Fruit fly (Drosophila melanogaster) whole organism, prepupa: ENCODE measurements around the gene yellow-e2.

Experiments
- CG10631 ChIP-seq: fragments of 200-800 bp; sonication (Bioruptor generic); optimal IDR thresholded peaks from 2 replicates; lab custom pipeline; 2016; ENCODE audit warnings: missing biosample characterization, missing genetic modification characterization
- CG10669 ChIP-seq: fragments of 200-800 bp; sonication (Bioruptor generic); optimal IDR thresholded peaks from 3 replicates; lab custom pipeline; 2018; ENCODE audit warnings: missing biosample characterization, mild to moderate bottlenecking, missing genetic modification characterization, moderate library complexity
- CG11762 ChIP-seq: fragments of 200-800 bp; sonication (Bioruptor generic); optimal IDR thresholded peaks from 3 replicates; lab custom pipeline; 2016; ENCODE audit warnings: missing biosample characterization, missing genetic modification characterization; ENCODE audit not compliant: insufficient read depth
- CG16779 ChIP-seq: fragments of 200-800 bp; sonication (Bioruptor generic); optimal IDR thresholded peaks from 3 replicates; lab custom pipeline; 2017; ENCODE audit warnings: missing biosample characterization, mild to moderate bottlenecking, missing genetic modification characterization
- CG3032 ChIP-seq: fragments of 200-800 bp; optimal IDR thresholded peaks from 2 replicates; lab custom pipeline; 2019; ENCODE audit warnings: missing biosample characterization, mild to moderate bottlenecking, missing genetic modification characterization, moderate library complexity
- CG32006 ChIP-seq: fragments of 200-800 bp; sonication (Bioruptor generic); optimal IDR thresholded peaks from 3 replicates; lab custom pipeline; 2017; ENCODE audit warnings: missing biosample characterization, mild to moderate bottlenecking, missing genetic modification characterization
- CG3919 ChIP-seq: fragments of 200-800 bp; sonication (Bioruptor generic); optimal IDR thresholded peaks from 3 replicates; lab custom pipeline; 2016; ENCODE audit warnings: missing biosample characterization, missing genetic modification characterization
- CG4318 ChIP-seq: fragments of 200-800 bp; sonication (Bioruptor generic); optimal IDR thresholded peaks from 3 replicates; lab custom pipeline; 2017; ENCODE audit warnings: missing biosample characterization, mild to moderate bottlenecking, missing genetic modification characterization
- CG6276 ChIP-seq: fragments of 200-800 bp; sonication (Bioruptor generic); optimal IDR thresholded peaks from 2 replicates; lab custom pipeline; 2017; ENCODE audit warnings: missing biosample characterization, mild to moderate bottlenecking, missing genetic modification characterization
- CG6792 ChIP-seq: fragments of 200-800 bp; sonication (Bioruptor generic); optimal IDR thresholded peaks from 3 replicates; lab custom pipeline; 2016; ENCODE audit warnings: missing biosample characterization, missing genetic modification characterization
- CG7368 ChIP-seq: fragments of 200-800 bp; sonication (Bioruptor generic); optimal IDR thresholded peaks from 3 replicates; lab custom pipeline; 2016; ENCODE audit warnings: missing biosample characterization, missing genetic modification characterization
- CG8119 ChIP-seq: fragments of 200-800 bp; sonication (Bioruptor generic); IDR thresholded peaks from 3 replicates; pipeline ENCODE4 v1.3.6; 2022; ENCODE audit warnings: missing biosample characterization, missing genetic modification characterization
- Eip78C ChIP-seq: fragments of 200-800 bp; sonication (Bioruptor generic); peaks from one replicate; lab custom pipeline; 2016; ENCODE audit warnings: missing biosample characterization, missing genetic modification characterization
- Eip93F ChIP-seq: fragments of 200-800 bp; sonication (Bioruptor generic); optimal IDR thresholded peaks from 2 replicates; lab custom pipeline; 2016; ENCODE audit warnings: missing biosample characterization, mild to moderate bottlenecking, missing genetic modification characterization
- Hr38 ChIP-seq: sonication (Bioruptor generic); optimal IDR thresholded peaks from 2 replicates; lab custom pipeline; 2016; ENCODE audit warnings: missing biosample characterization, missing genetic modification characterization
- Hr39 ChIP-seq: fragments of 200-800 bp; sonication (Bioruptor generic); optimal IDR thresholded peaks from 2 replicates; lab custom pipeline; 2016; ENCODE audit warnings: missing biosample characterization, missing genetic modification characterization
- Hr4 ChIP-seq: fragments of 200-800 bp; sonication (Bioruptor generic); optimal IDR thresholded peaks from 3 replicates; lab custom pipeline; 2016; ENCODE audit warnings: missing biosample characterization, missing genetic modification characterization
- Lpt ChIP-seq: fragments of 200-800 bp; sonication (Bioruptor generic); optimal IDR thresholded peaks from 3 replicates; lab custom pipeline; 2016; ENCODE audit warnings: missing biosample characterization, missing genetic modification characterization
- Met ChIP-seq: fragments of 200-800 bp; sonication (Bioruptor generic); optimal IDR thresholded peaks from 3 replicates; lab custom pipeline; 2016; ENCODE audit warnings: missing biosample characterization, missing genetic modification characterization
- OdsH ChIP-seq: fragments of 200-800 bp; sonication (Bioruptor generic); optimal IDR thresholded peaks from 3 replicates; lab custom pipeline; 2016; ENCODE audit warnings: missing biosample characterization, missing genetic modification characterization
- Smox ChIP-seq: fragments of 200-800 bp; sonication (Bioruptor generic); optimal IDR thresholded peaks from 3 replicates; lab custom pipeline; 2016; ENCODE audit warnings: missing biosample characterization, missing genetic modification characterization
- Sox14 ChIP-seq: fragments of 200-800 bp; sonication (Bioruptor generic); optimal IDR thresholded peaks from 3 replicates; lab custom pipeline; 2016; ENCODE audit warnings: missing biosample characterization, missing genetic modification characterization
- Sox15 ChIP-seq: fragments of 200-800 bp; sonication (Bioruptor generic); optimal IDR thresholded peaks from 3 replicates; lab custom pipeline; 2016; ENCODE audit warnings: missing biosample characterization, missing genetic modification characterization
- dsx ChIP-seq: fragments of 200-800 bp; optimal IDR thresholded peaks from 3 replicates; lab custom pipeline; 2019; ENCODE audit warnings: missing biosample characterization, mild to moderate bottlenecking, missing genetic modification characterization, moderate library complexity; ENCODE audit not compliant: poor library complexity, severe bottlenecking
- eg ChIP-seq: fragments of 200-800 bp; sonication (Bioruptor generic); IDR thresholded peaks from 3 replicates; pipeline ENCODE4 v1.3.6; 2022; ENCODE audit warnings: missing biosample characterization, missing genetic modification characterization
- esn ChIP-seq: fragments of 200-800 bp; sonication (Bioruptor generic); optimal IDR thresholded peaks from 2 replicates; lab custom pipeline; 2016; ENCODE audit warnings: missing biosample characterization, mild to moderate bottlenecking, missing genetic modification characterization, moderate library complexity
- fkh ChIP-seq: fragments of 200-800 bp; sonication (Bioruptor generic); optimal IDR thresholded peaks from 3 replicates; lab custom pipeline; 2017; ENCODE audit warnings: missing biosample characterization, mild to moderate bottlenecking, missing genetic modification characterization, moderate library complexity
- lz ChIP-seq: fragments of 200-800 bp; sonication (Bioruptor generic); optimal IDR thresholded peaks from 3 replicates; lab custom pipeline; 2016; ENCODE audit warnings: missing biosample characterization, missing genetic modification characterization
- pdm3 ChIP-seq: fragments of 200-800 bp; sonication (Bioruptor generic); optimal IDR thresholded peaks from 3 replicates; lab custom pipeline; 2016; ENCODE audit warnings: missing biosample characterization, missing genetic modification characterization
- spab ChIP-seq: fragments of 200-800 bp; sonication (Bioruptor generic); optimal IDR thresholded peaks from 2 replicates; lab custom pipeline; 2017; ENCODE audit warnings: missing biosample characterization, mild to moderate bottlenecking, missing genetic modification characterization, missing genetic modification reagents
- svp ChIP-seq: fragments of 200-800 bp; sonication (Bioruptor generic); peaks from one replicate; lab custom pipeline; 2016; ENCODE audit warnings: missing biosample characterization, missing genetic modification characterization
- vri ChIP-seq: fragments of 200-800 bp; sonication (Bioruptor generic); optimal IDR thresholded peaks from 3 replicates; lab custom pipeline; 2016; ENCODE audit warnings: missing biosample characterization, mild to moderate bottlenecking, missing genetic modification characterization

The yellow-e2 gene

dm6 chr3R:13446489-13446888, 39.7 kb upstream of the yellow-e2 start:
- TF ChIP-seq Eip78C (GFP tag; lab: Kevin White, UChicago) (peak; percentile 68), CG32006 (GFP tag; lab: Kevin White, UChicago) (peak; percentile 14), fkh (GFP tag; lab: Kevin White, UChicago) (no peak), svp (GFP tag; lab: Kevin White, UChicago) (peak; percentile 61), Hr39 (GFP tag; lab: Kevin White, UChicago) (no peak)

- TF ChIP-seq fkh (GFP tag; lab: Kevin White, UChicago) = peak; percentile 89
- TF ChIP-seq eg (GFP tag; lab: Robert Waterston, UW) = no peak
- TF ChIP-seq Eip78C (GFP tag; lab: Kevin White, UChicago) = no peak
Observed at dm6 chr3R:13446048-13446447, 39.2 kb upstream of the yellow-e2 start.

dm6 chr3R:13441703-13442102, 34.9 kb upstream of the yellow-e2 start:
- TF ChIP-seq CG11762 (GFP tag; lab: Kevin White, UChicago) (no peak), fkh (GFP tag; lab: Kevin White, UChicago) (peak; percentile 74)

dm6 chr3R:13435836-13436235, 29.0 kb upstream of the yellow-e2 start:
- no peak for TF ChIP-seq Sox15 (GFP tag; lab: Kevin White, UChicago)
- no peak for TF ChIP-seq CG10631
- TF ChIP-seq CG6792 (GFP tag; lab: Kevin White, UChicago) = no peak
- no peak for TF ChIP-seq Met (GFP tag; lab: Kevin White, UChicago)
- TF ChIP-seq OdsH = no peak
- no peak for TF ChIP-seq Sox14 (GFP tag; lab: Kevin White, UChicago)
- TF ChIP-seq Hr4 (GFP tag; lab: Kevin White, UChicago) = no peak
- TF ChIP-seq vri (GFP tag; lab: Kevin White, UChicago) = no peak
- no peak for TF ChIP-seq CG7368 (GFP tag; lab: Kevin White, UChicago)
- TF ChIP-seq CG10669 (GFP tag; lab: Kevin White, UChicago) = no peak
- TF ChIP-seq CG16779 (tag; lab: Kevin White, UChicago) = no peak
- no peak for TF ChIP-seq CG4318 (GFP tag; lab: Kevin White, UChicago)
- TF ChIP-seq, all 60 proteins: peak for 0

- TF ChIP-seq CG16779 (tag; lab: Kevin White, UChicago) (peak; percentile 20), CG3919 (GFP tag; lab: Kevin White, UChicago) (peak; percentile 21), CG32006 (GFP tag; lab: Kevin White, UChicago) (no peak), Hr38 (GFP tag; lab: Kevin White, UChicago) (no peak), fkh (GFP tag; lab: Kevin White, UChicago) (peak; percentile 68), eg (GFP tag; lab: Robert Waterston, UW) (0 out of 3 replicates have a peak, but pooled peaks have one; percentile 18), dsx (no peak), Lpt (peak; percentile 43), lz (GFP tag; lab: Kevin White, UChicago) (no peak), CG6276 (peak; percentile 46), Smox (no peak), Eip93F (GFP tag; lab: Kevin White, UChicago) (no peak), CG11762 (GFP tag; lab: Kevin White, UChicago) (no peak), CG8119 (peak; percentile 47; the same call in 2 of the 3 replicates), Sox15 (GFP tag; lab: Kevin White, UChicago) (no peak), spab (no peak), Met (GFP tag; lab: Kevin White, UChicago) (no peak), Eip78C (GFP tag; lab: Kevin White, UChicago) (peak; percentile 72), pdm3 (GFP tag; lab: Kevin White, UChicago) (no peak), esn (GFP tag; lab: Kevin White, UChicago) (no peak), CG3032 (tag; lab: Kevin White, UChicago) (no peak), CG10669 (GFP tag; lab: Kevin White, UChicago) (no peak)
Observed at dm6 chr3R:13434325-13435168, 27.7 kb upstream of the yellow-e2 start, which contains the start of gene yrt. TSS of gene yrt (minus strand) at chr3R:13434984.
